Fruit fly (Drosophila melanogaster) whole organism, wandering third instar larva: Measurements from ENCODE around the gene CG8851.

Source experiments
- CG32264 ChIP-seq: fragments of 200-800 bp; sonication (Bioruptor generic); optimal IDR thresholded peaks from 2 replicates; lab custom pipeline; 2016; ENCODE audit warnings: missing biosample characterization, missing genetic modification characterization
- pan ChIP-seq: fragments of >200 bp; optimal IDR thresholded peaks from 2 replicates; lab custom pipeline; 2017
- psq ChIP-seq: fragments of 200-800 bp; sonication (Bioruptor generic); optimal IDR thresholded peaks from 3 replicates; lab custom pipeline; 2017; ENCODE audit warnings: missing biosample characterization, mild to moderate bottlenecking, missing genetic modification characterization, moderate library complexity

DNA sequence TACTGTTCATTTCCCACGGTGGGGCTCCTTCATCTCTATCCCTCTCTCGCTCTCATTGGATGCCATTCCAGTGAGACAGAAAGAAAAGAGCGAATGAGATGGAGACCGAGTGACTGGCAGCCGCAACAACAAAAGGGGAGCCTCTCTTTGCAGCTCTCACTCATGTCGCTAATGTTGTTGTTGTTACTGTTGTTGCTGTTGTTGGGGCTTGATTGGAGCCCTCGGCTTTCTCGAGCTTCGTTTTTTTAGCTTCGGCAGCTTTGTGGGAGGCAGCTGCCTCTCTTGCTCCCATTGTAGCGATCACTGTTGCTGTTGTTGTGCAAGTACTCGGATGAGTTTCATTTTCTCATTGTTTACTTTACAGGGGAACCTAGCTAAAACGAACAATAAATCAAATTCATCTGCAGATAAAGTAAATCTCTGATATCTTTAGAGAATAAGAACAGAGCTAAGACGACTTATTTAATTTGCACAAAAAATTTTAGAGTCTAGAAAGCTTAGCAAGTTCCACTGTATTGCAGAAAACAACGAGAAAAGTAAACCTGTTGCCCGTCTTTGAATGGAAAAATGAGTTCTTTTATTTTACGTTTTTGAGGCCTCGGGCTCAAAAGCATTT, 14.9 kb downstream of the CG8851 start:
- TF ChIP-seq pan (lab: Kevin White, UChicago): no peak
- peak; percentile 65 for TF ChIP-seq CG32264 (GFP tag; lab: Kevin White, UChicago)
- TF ChIP-seq psq (GFP tag; lab: Kevin White, UChicago): peak; percentile 50
